Fruit fly (Drosophila melanogaster) whole organism, prepupa: ENCODE measurements around the gene CecA1.

Source experiments
- CG10669 ChIP-seq: fragments of 200-800 bp; sonication (Bioruptor generic); optimal IDR thresholded peaks from 3 replicates; lab custom pipeline; 2018; ENCODE audit warnings: missing biosample characterization, mild to moderate bottlenecking, missing genetic modification characterization, moderate library complexity
- CG11294 ChIP-seq: fragments of 200-800 bp; sonication (Bioruptor generic); IDR thresholded peaks from 2 replicates; pipeline ENCODE4 v1.3.6; 2022; ENCODE audit warnings: missing biosample characterization, missing genetic modification characterization
- Gug ChIP-seq: fragments of 200-800 bp; sonication (Bioruptor generic); IDR thresholded peaks from 2 replicates; pipeline ENCODE4 v1.3.6; 2022; ENCODE audit warnings: missing biosample characterization, missing genetic modification characterization

DNA sequence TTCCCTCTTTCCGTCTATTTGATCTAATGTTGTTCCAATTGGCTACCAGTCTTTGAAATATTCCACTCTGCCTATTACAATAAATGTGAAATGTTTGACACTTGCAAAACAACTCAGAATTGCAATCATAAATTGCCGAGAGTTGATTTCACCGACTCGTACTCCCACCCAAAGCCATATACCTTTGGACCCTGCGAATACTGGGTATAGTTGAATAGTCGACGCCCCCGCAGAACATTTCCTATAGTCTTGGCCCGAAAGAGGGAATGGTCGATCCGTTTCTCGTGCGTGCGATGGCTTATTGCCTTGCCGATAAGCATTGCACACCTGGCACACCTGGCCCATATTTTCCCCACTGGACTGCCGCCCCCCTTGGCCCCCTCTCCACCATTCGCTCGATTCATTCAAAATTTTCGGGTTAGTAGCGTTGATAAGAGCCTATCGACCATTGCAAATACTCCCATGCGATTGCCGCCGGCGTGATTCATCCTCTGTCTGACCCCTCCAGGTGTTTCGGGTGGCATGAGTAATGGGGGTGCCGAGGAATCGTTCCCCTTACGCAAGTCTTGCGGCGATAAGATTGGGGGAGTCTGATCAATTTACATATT lies 10.5 kb upstream of the CecA1 start:
- TF ChIP-seq Gug (GFP tag; lab: Robert Waterston, UW) = no peak
- TF ChIP-seq CG11294 = no peak
- no peak for TF ChIP-seq CG10669 (GFP tag; lab: Kevin White, UChicago)
